Worm (Caenorhabditis elegans): ENCODE measurements around the gene spn-4.

The spn-4 gene

ce11 chrV:6829404-6829803, 44.7 kb upstream of the spn-4 start, which contains the start of gene col-141:
Gene col-141, plus strand, starts transcription at chrV:6829704.
- TF ChIP-seq efl-1 (optimal IDR thresholded peaks at IDR 0.05) (no peak), efl-1 (GFP tag; optimal IDR thresholded peaks at IDR 0.05 in 1 of 2) (peak in 1 of 2 experiments; percentile 9), irx-1 (tag; optimal IDR thresholded peaks at IDR 0.05) (no peak), blmp-1 (tag; optimal IDR thresholded peaks at IDR 0.05) (no peak), lin-35 (GFP tag; optimal IDR thresholded peaks at IDR 0.05) (no peak), nhr-28 (tag; optimal IDR thresholded peaks at IDR 0.05) (no peak)

ce11 chrV:6828786-6829185, 44.1 kb upstream of the spn-4 start, which contains the start of gene dmsr-15:
Gene dmsr-15, minus strand, starts transcription at chrV:6828886.
- TF ChIP-seq aha-1 (tag; optimal IDR thresholded peaks at IDR 0.05) (no peak), ceh-90 (tag; optimal IDR thresholded peaks at IDR 0.05) (no peak)

- TF ChIP-seq efl-1 (optimal IDR thresholded peaks at IDR 0.05) (no peak), efl-1 (GFP tag; optimal IDR thresholded peaks at IDR 0.05 in 1 of 2) (no peak), nhr-20 (tag; optimal IDR thresholded peaks at IDR 0.05) (peak; percentile 6), elt-3 (tag; optimal IDR thresholded peaks at IDR 0.05) (no peak), skn-1 (tag; optimal IDR thresholded peaks at IDR 0.05) (no peak), nhr-11 (tag; optimal IDR thresholded peaks at IDR 0.05) (no peak), lin-35 (GFP tag; optimal IDR thresholded peaks at IDR 0.05) (peak in 1 of 2 experiments; percentile 10), elt-2 (tag; optimal IDR thresholded peaks at IDR 0.05) (peak; percentile 89)
Observed at ce11 chrV:6823432-6823831, 38.7 kb upstream of the spn-4 start.

ce11 chrV:6821509-6821908, 36.8 kb upstream of the spn-4 start, which contains the start of gene T15B7.8:
Gene T15B7.8, plus strand, starts transcription at chrV:6821809.
- TF ChIP-seq vab-15 (tag; optimal IDR thresholded peaks at IDR 0.05) (no peak), swsn-7 (tag; optimal IDR thresholded peaks at IDR 0.05) (no peak), sup-37 (GFP tag; optimal IDR thresholded peaks at IDR 0.05) (no peak), zag-1 (tag; optimal IDR thresholded peaks at IDR 0.05) (no peak), egl-27 (tag; optimal IDR thresholded peaks at IDR 0.05) (no peak), irx-1 (tag; optimal IDR thresholded peaks at IDR 0.05) (no peak), nhr-12 (tag; optimal IDR thresholded peaks at IDR 0.05) (no peak), efl-1 (optimal IDR thresholded peaks at IDR 0.05) (no peak), efl-1 (GFP tag; optimal IDR thresholded peaks at IDR 0.05 in 1 of 2) (no peak), ceh-63 (GFP tag; optimal IDR thresholded peaks at IDR 0.05) (no peak), lin-15B (tag; optimal IDR thresholded peaks at IDR 0.05) (no peak), pax-3 (tag; optimal IDR thresholded peaks at IDR 0.05) (no peak), rnt-1 (tag; optimal IDR thresholded peaks at IDR 0.05) (no peak)

ce11 chrV:6819812-6820211, 35.1 kb upstream of the spn-4 start, which contains the start of gene dmsr-13:
Gene dmsr-13, minus strand, starts transcription at chrV:6819912.
- TF ChIP-seq nhr-237 (tag; optimal IDR thresholded peaks at IDR 0.05) (no peak), alr-1 (tag; optimal IDR thresholded peaks at IDR 0.05; ENCODE audit: borderline replicate concordance) (no peak), nhr-85 (tag) (no peak), xbp-1 (tag; optimal IDR thresholded peaks at IDR 0.05) (no peak), nhr-12 (tag; optimal IDR thresholded peaks at IDR 0.05) (no peak), hlh-4 (tag; optimal IDR thresholded peaks at IDR 0.05) (no peak), skn-1 (tag; optimal IDR thresholded peaks at IDR 0.05) (no peak), nhr-19 (GFP tag; conservative IDR thresholded peaks at IDR 0.05) (no peak), mab-9 (GFP tag; IDR thresholded peaks at IDR 0.05) (no peak), pag-3 (tag; optimal IDR thresholded peaks at IDR 0.05; ENCODE audit: borderline replicate concordance, insufficient read depth) (no peak), aly-2 (tag; optimal IDR thresholded peaks at IDR 0.05) (no peak), isw-1 (GFP tag; IDR thresholded peaks at IDR 0.05) (no peak), lir-3 (tag; optimal IDR thresholded peaks at IDR 0.05; ENCODE audit: poor library complexity) (no peak), tlp-1 (tag; optimal IDR thresholded peaks at IDR 0.05) (no peak), lin-14 (GFP tag; optimal IDR thresholded peaks at IDR 0.05) (no peak)
